Worm (Caenorhabditis elegans): ENCODE data around the gene B0336.12.

- no peak for TF ChIP-seq aly-2 (tag; optimal IDR thresholded peaks at IDR 0.05)
- TF ChIP-seq elt-1 (tag; optimal IDR thresholded peaks at IDR 0.05), result no peak
- TF ChIP-seq elt-3 (tag; optimal IDR thresholded peaks at IDR 0.05), result no peak
- TF ChIP-seq C34F6.9 (tag; optimal IDR thresholded peaks at IDR 0.05), result no peak
- TF ChIP-seq ZK546.5 (tag; optimal IDR thresholded peaks at IDR 0.05), result no peak
- TF ChIP-seq nhr-11 (tag; optimal IDR thresholded peaks at IDR 0.05), result no peak
- no peak for TF ChIP-seq ceh-82 (tag; optimal IDR thresholded peaks at IDR 0.05)
- no peak for TF ChIP-seq skn-1 (tag; optimal IDR thresholded peaks at IDR 0.05)
- no peak for TF ChIP-seq ztf-11 (tag; optimal IDR thresholded peaks at IDR 0.05)
- no peak for TF ChIP-seq nhr-237 (tag; optimal IDR thresholded peaks at IDR 0.05)
Measured at ce11 chrIII:5721488-5721887, 11.5 kb upstream of the B0336.12 start.

Measured in whole organism, L2 larva.